Fruit fly (Drosophila melanogaster): ENCODE results near the gene Kaz.
A peak's percentile ranks its signal among the peaks of the same experiment; 100 is the strongest.

Kaz gene

DNA sequence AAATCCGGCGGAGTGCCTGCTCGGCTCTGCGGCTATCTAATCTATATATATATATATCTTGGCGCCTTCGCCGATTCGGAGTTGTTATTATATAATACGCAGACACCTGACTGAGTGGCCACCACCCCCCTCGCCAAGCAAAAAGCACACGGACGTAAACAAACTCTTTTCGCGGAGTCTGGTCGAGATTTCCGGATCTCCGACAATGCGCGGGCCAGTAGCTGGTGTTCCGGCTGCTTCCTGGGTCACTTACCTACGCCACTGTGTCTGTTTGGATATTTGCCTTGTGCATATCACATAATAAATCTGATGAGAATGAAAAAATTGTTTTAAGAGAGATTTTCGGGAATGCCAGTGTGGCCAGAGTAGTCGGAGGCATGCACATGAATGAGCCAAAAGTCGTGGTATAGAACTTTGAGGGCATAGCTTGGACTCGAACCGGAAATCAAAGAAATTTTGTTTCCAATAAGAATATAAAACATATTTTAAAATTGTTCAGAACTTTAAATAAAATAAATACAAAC is 42.7 kb downstream of the Kaz start, which contains the start of gene CG5805 (continued):
- no peak for TF ChIP-seq CG17568 (GFP tag; optimal IDR thresholded peaks at IDR 0.05)
- peak; percentile 17 for TF ChIP-seq Sry-β (GFP tag; optimal IDR thresholded peaks at IDR 0.05)
- peak; percentile 88 for TF ChIP-seq CG17361 (GFP tag; IDR thresholded peaks at IDR 0.05)
- peak; percentile 79 for TF ChIP-seq zen (tag; optimal IDR thresholded peaks at IDR 0.05)
- peak; percentile 65 for TF ChIP-seq bigmax (GFP tag; optimal IDR thresholded peaks at IDR 0.05)
- TF ChIP-seq CG10654 (GFP tag; optimal IDR thresholded peaks at IDR 0.05): peak; percentile 76
- no peak for TF ChIP-seq nerfin-2 (GFP tag; IDR thresholded peaks at IDR 0.05; ENCODE audit: partially characterized antibody)
- TF ChIP-seq Ptx1 (GFP tag; IDR thresholded peaks at IDR 0.05): peak; percentile 81
- peak; percentile 52; the same call in 1 of the 2 replicates for TF ChIP-seq ham (GFP tag; IDR thresholded peaks at IDR 0.05)
- TF ChIP-seq CG13296 (GFP tag; optimal IDR thresholded peaks at IDR 0.05): peak; percentile 89
- peak; percentile 81 for TF ChIP-seq CG6254 (GFP tag; optimal IDR thresholded peaks at IDR 0.05)
- peak; percentile 84 for TF ChIP-seq al (GFP tag; IDR thresholded peaks at IDR 0.05)
- TF ChIP-seq Dek (tag; optimal IDR thresholded peaks at IDR 0.05): peak; percentile 72
- TF ChIP-seq Neu2 (GFP tag; optimal IDR thresholded peaks at IDR 0.05; ENCODE audit: borderline replicate concordance): no peak
- no peak for TF ChIP-seq h (optimal IDR thresholded peaks at IDR 0.05)
- TF ChIP-seq nerfin-1 (tag; optimal IDR thresholded peaks at IDR 0.05): peak; percentile 75
- peak; percentile 92 for TF ChIP-seq CG15514 (GFP tag; optimal IDR thresholded peaks at IDR 0.05)
- TF ChIP-seq Dbx (GFP tag; IDR thresholded peaks at IDR 0.05): peak; percentile 89
- peak; percentile 90 for TF ChIP-seq CG2116 (GFP tag; optimal IDR thresholded peaks at IDR 0.05)
- TF ChIP-seq ssp (GFP tag; IDR thresholded peaks at IDR 0.05): peak; percentile 52; the same call in 1 of the 2 replicates
- TF ChIP-seq CG7928 (GFP tag; optimal IDR thresholded peaks at IDR 0.05): peak; percentile 57
- peak; percentile 86 for TF ChIP-seq CG10543 (GFP tag; optimal IDR thresholded peaks at IDR 0.05)
- TF ChIP-seq lov (optimal IDR thresholded peaks at IDR 0.05): no peak
- peak; percentile 92 for TF ChIP-seq lov (GFP tag; IDR thresholded peaks at IDR 0.05)
- TF ChIP-seq CG7839 (tag; optimal IDR thresholded peaks at IDR 0.05): peak; percentile 81
- no peak for TF ChIP-seq tio (GFP tag; optimal IDR thresholded peaks at IDR 0.05)
- TF ChIP-seq trem (tag; optimal IDR thresholded peaks at IDR 0.05): peak; percentile 71
- peak; percentile 92 for TF ChIP-seq CG12659 (GFP tag; optimal IDR thresholded peaks at IDR 0.05)
- TF ChIP-seq schlank (tag; optimal IDR thresholded peaks at IDR 0.05): peak; percentile 62
- peak; percentile 91 for TF ChIP-seq CG10209 (GFP tag; optimal IDR thresholded peaks at IDR 0.05)
- TF ChIP-seq pho (GFP tag; optimal IDR thresholded peaks at IDR 0.05): peak; percentile 76
- TF ChIP-seq CG34422 (GFP tag; IDR thresholded peaks at IDR 0.05): peak; percentile 78; the same call in 2 of the 3 replicates
- no peak for TF ChIP-seq prd (optimal IDR thresholded peaks at IDR 0.05)
- TF ChIP-seq prd (GFP tag; IDR thresholded peaks at IDR 0.05): peak; percentile 65; the same call in 2 of the 3 replicates
- no peak for TF ChIP-seq CG4282 (GFP tag; optimal IDR thresholded peaks at IDR 0.05)
- TF ChIP-seq Doc2 (GFP tag; IDR thresholded peaks at IDR 0.05): 0 out of 2 replicates have a peak, but pooled peaks have one; percentile 44
- peak; percentile 55 for TF ChIP-seq CG9215 (GFP tag; IDR thresholded peaks at IDR 0.05)
- no peak for TF ChIP-seq zen2 (GFP tag; IDR thresholded peaks at IDR 0.05; ENCODE audit: partially characterized antibody)
- TF ChIP-seq CG2199 (GFP tag; IDR thresholded peaks at IDR 0.05): peak; percentile 47; the same call in 2 of the 3 replicates
- peak; percentile 59 for TF ChIP-seq dimm (GFP tag; IDR thresholded peaks at IDR 0.05)
- TF ChIP-seq CG14710 (tag; optimal IDR thresholded peaks at IDR 0.05): peak; percentile 80
- peak; percentile 35; the same call in 1 of the 3 replicates for TF ChIP-seq Opbp (GFP tag; IDR thresholded peaks at IDR 0.05; ENCODE audit: partially characterized antibody)
- peak; percentile 74 for TF ChIP-seq Bdp1 (GFP tag; optimal IDR thresholded peaks at IDR 0.05)
- TF ChIP-seq CG15011 (GFP tag; optimal IDR thresholded peaks at IDR 0.05): peak; percentile 79
- TF ChIP-seq CG4328 (GFP tag; optimal IDR thresholded peaks at IDR 0.05): peak; percentile 83
- no peak for TF ChIP-seq esg (GFP tag; conservative IDR thresholded peaks at IDR 0.05)
- no peak; the same call in 1 of the 2 replicates for TF ChIP-seq amos (GFP tag; IDR thresholded peaks at IDR 0.05; ENCODE audit: partially characterized antibody)
- TF ChIP-seq oc (tag; optimal IDR thresholded peaks at IDR 0.05): peak; percentile 20
- TF ChIP-seq CG8924 (tag; optimal IDR thresholded peaks at IDR 0.05): peak; percentile 47
- peak; percentile 64 for TF ChIP-seq pita (GFP tag; optimal IDR thresholded peaks at IDR 0.05)

Data from whole organism, embryonic.